Worm (Caenorhabditis elegans) whole organism, L1 larva: ENCODE results near the gene Y48A6B.7.

Experiments used
- C16A3.4 ChIP-seq: fragments of 150-350 bp; optimal IDR thresholded peaks from 2 replicates; lab custom pipeline; 2014; ENCODE audit warnings: missing biosample characterization, missing genetic modification characterization
- C34B4.2 ChIP-seq: sonication (generic microtip); optimal IDR thresholded peaks from 2 replicates; lab custom pipeline; 2017; ENCODE audit warnings: mild to moderate bottlenecking, missing genetic modification characterization, missing compliant biosample characterization
- F16B12.6 ChIP-seq: fragments of 150-350 bp; optimal IDR thresholded peaks from 2 replicates; lab custom pipeline; 2014; ENCODE audit warnings: missing biosample characterization, missing genetic modification characterization
- Y116A8C.19 ChIP-seq: sonication (generic microtip); optimal IDR thresholded peaks from 2 replicates; lab custom pipeline; 2016; ENCODE audit warnings: missing compliant biosample characterization, missing genetic modification characterization, borderline replicate concordance
- aha-1 ChIP-seq: fragments of 150-350 bp; optimal IDR thresholded peaks from 2 replicates; lab custom pipeline; 2014; ENCODE audit warnings: missing biosample characterization, missing genetic modification characterization
- aly-2 ChIP-seq: fragments of 150-350 bp; optimal IDR thresholded peaks from 2 replicates; lab custom pipeline; 2014; ENCODE audit warnings: missing biosample characterization, missing genetic modification characterization
- ama-1 ChIP-seq: fragments of 150-350 bp; optimal IDR thresholded peaks from 2 replicates; lab custom pipeline; 2014
- blmp-1 ChIP-seq: fragments of 150-350 bp; optimal IDR thresholded peaks from 2 replicates; lab custom pipeline; 2014; ENCODE audit warnings: missing biosample characterization, missing genetic modification characterization
- ceh-82 ChIP-seq, 3 experiments: fragments of 150-350 bp in 1 of 3; sonication (generic microtip) in 2 of 3; optimal IDR thresholded peaks; 2 replicates each; lab custom pipeline; 2014 to 2017; ENCODE audit warnings: missing biosample characterization in 3 of 3, missing genetic modification characterization in 3 of 3
- ceh-88 ChIP-seq: fragments of 200-800 bp; sonication (Bioruptor generic); IDR thresholded peaks from 2 replicates; pipeline ENCODE4 v1.3.6; 2022; ENCODE audit warnings: missing genetic modification characterization, missing compliant biosample characterization
- ceh-90 ChIP-seq: sonication (generic microtip); optimal IDR thresholded peaks from 2 replicates; lab custom pipeline; 2016; ENCODE audit warnings: missing genetic modification characterization, missing compliant biosample characterization
- ces-1 ChIP-seq: fragments of 150-350 bp; optimal IDR thresholded peaks from 2 replicates; lab custom pipeline; 2014; ENCODE audit warnings: missing biosample characterization, missing genetic modification reagents, missing genetic modification characterization
- egl-27 ChIP-seq, 2 experiments: fragments of 150-350 bp in 1 of 2; sonication (generic microtip); optimal IDR thresholded peaks; 3 replicates each; lab custom pipeline; 2017 to 2018; ENCODE audit warnings: missing biosample characterization in 2 of 2, missing genetic modification characterization in 2 of 2, missing genetic modification reagents in 2 of 2
- elt-3 ChIP-seq, 6 experiments: fragments of 150-350 bp in 1 of 6; sonication (generic microtip); optimal IDR thresholded peaks; 2 replicates each; lab custom pipeline; 2017 to 2018; ENCODE audit warnings: missing biosample characterization in 6 of 6, missing genetic modification characterization in 6 of 6, inconsistent platforms in 1 of 6
- ets-5 ChIP-seq: fragments of 200-800 bp; sonication (Bioruptor generic); IDR thresholded peaks from 2 replicates; pipeline ENCODE4 v1.3.6; 2022; ENCODE audit warnings: missing genetic modification characterization, missing compliant biosample characterization
- fkh-4 ChIP-seq: sonication (generic microtip); optimal IDR thresholded peaks from 2 replicates; lab custom pipeline; 2016; ENCODE audit warnings: missing compliant biosample characterization, missing genetic modification characterization, borderline replicate concordance
- fkh-8 ChIP-seq: sonication (generic microtip); optimal IDR thresholded peaks from 2 replicates; lab custom pipeline; 2016; ENCODE audit warnings: mild to moderate bottlenecking, missing genetic modification characterization, missing compliant biosample characterization
- fos-1 ChIP-seq: fragments of 150-350 bp; optimal IDR thresholded peaks from 2 replicates; lab custom pipeline; 2014; ENCODE audit warnings: missing biosample characterization, missing genetic modification characterization
- grh-1 ChIP-seq: fragments of 200-800 bp; sonication (Bioruptor generic); IDR thresholded peaks from 2 replicates; pipeline ENCODE4 v1.3.6; 2022; ENCODE audit warnings: missing genetic modification reagents, missing genetic modification characterization, missing compliant biosample characterization
- hlh-4 ChIP-seq: sonication (generic microtip); optimal IDR thresholded peaks from 2 replicates; lab custom pipeline; 2016; ENCODE audit warnings: mild to moderate bottlenecking, missing genetic modification characterization, missing compliant biosample characterization
- hpl-2 ChIP-seq: fragments of 150-350 bp; optimal IDR thresholded peaks from 2 replicates; lab custom pipeline; 2014; ENCODE audit warnings: missing biosample characterization, missing genetic modification reagents, missing genetic modification characterization
- irx-1 ChIP-seq: sonication (generic microtip); optimal IDR thresholded peaks from 2 replicates; lab custom pipeline; 2016; ENCODE audit warnings: missing genetic modification characterization, missing compliant biosample characterization
- jun-1 ChIP-seq: fragments of 150-350 bp; optimal IDR thresholded peaks from 2 replicates; lab custom pipeline; 2014; ENCODE audit warnings: missing biosample characterization, missing genetic modification reagents, missing genetic modification characterization
- lin-13 ChIP-seq: fragments of 150-350 bp; optimal IDR thresholded peaks from 2 replicates; lab custom pipeline; 2014; ENCODE audit warnings: missing biosample characterization, missing genetic modification reagents, missing genetic modification characterization
- lin-14 ChIP-seq: fragments of 200-800 bp; sonication (Bioruptor generic); optimal IDR thresholded peaks from 2 replicates; lab custom pipeline; 2018; ENCODE audit warnings: mild to moderate bottlenecking, missing genetic modification characterization, moderate library complexity, missing compliant biosample characterization
- lin-35 ChIP-seq, 2 experiments: fragments of 150-350 bp; optimal IDR thresholded peaks; 2 replicates each; lab custom pipeline; 2014; ENCODE audit warnings: missing biosample characterization in 2 of 2, missing genetic modification characterization in 2 of 2, missing genetic modification reagents in 2 of 2
- lir-3 ChIP-seq: sonication (generic microtip); optimal IDR thresholded peaks from 2 replicates; lab custom pipeline; 2016; ENCODE audit warnings: mild to moderate bottlenecking, missing genetic modification characterization, moderate library complexity, missing compliant biosample characterization; ENCODE audit not compliant: poor library complexity
- lsy-2 ChIP-seq, 2 experiments: fragments of 150-350 bp; optimal IDR thresholded peaks; 2 replicates each; lab custom pipeline; 2014; ENCODE audit warnings: missing biosample characterization in 2 of 2, missing genetic modification characterization in 2 of 2
- mab-9 ChIP-seq: fragments of 200-800 bp; sonication (Bioruptor generic); IDR thresholded peaks from 2 replicates; pipeline ENCODE4 v1.3.6; 2022; ENCODE audit warnings: missing genetic modification reagents, missing genetic modification characterization, missing compliant biosample characterization
- mep-1 ChIP-seq: fragments of 150-350 bp; optimal IDR thresholded peaks from 2 replicates; lab custom pipeline; 2014; ENCODE audit warnings: missing biosample characterization, missing genetic modification characterization
- nhr-11 ChIP-seq: fragments of 150-350 bp; optimal IDR thresholded peaks from 2 replicates; lab custom pipeline; 2014; ENCODE audit warnings: missing biosample characterization, missing genetic modification characterization
- nhr-12 ChIP-seq: sonication (generic microtip); optimal IDR thresholded peaks from 2 replicates; lab custom pipeline; 2017; ENCODE audit warnings: missing biosample characterization, missing genetic modification characterization
- nhr-19 ChIP-seq: fragments of 200-800 bp; sonication (Bioruptor generic); conservative IDR thresholded peaks from 2 replicates; pipeline ENCODE4 v1.3.6; 2022; ENCODE audit warnings: missing genetic modification characterization, missing compliant biosample characterization
- nhr-237 ChIP-seq: fragments of 150-350 bp; optimal IDR thresholded peaks from 2 replicates; lab custom pipeline; 2014; ENCODE audit warnings: missing biosample characterization, missing genetic modification characterization
- nhr-28 ChIP-seq: fragments of 150-350 bp; optimal IDR thresholded peaks from 2 replicates; lab custom pipeline; 2014; ENCODE audit warnings: missing biosample characterization, missing genetic modification characterization
- nhr-76 ChIP-seq: sonication (generic microtip); optimal IDR thresholded peaks from 2 replicates; lab custom pipeline; 2017; ENCODE audit warnings: missing biosample characterization, missing genetic modification characterization
- nhr-77 ChIP-seq: fragments of 150-350 bp; optimal IDR thresholded peaks from 2 replicates; lab custom pipeline; 2014; ENCODE audit warnings: missing biosample characterization, missing genetic modification characterization
- nhr-85 ChIP-seq: sonication (generic microtip); peaks from one replicate; lab custom pipeline; 2016; ENCODE audit warnings: missing genetic modification characterization, inconsistent platforms, missing compliant biosample characterization
- nhr-90 ChIP-seq: sonication (generic microtip); optimal IDR thresholded peaks from 2 replicates; lab custom pipeline; 2016; ENCODE audit warnings: mild to moderate bottlenecking, missing genetic modification characterization, missing compliant biosample characterization; ENCODE audit not compliant: poor library complexity
- pax-3 ChIP-seq: fragments of 200-800 bp; sonication (Bioruptor generic); optimal IDR thresholded peaks from 2 replicates; lab custom pipeline; 2018; ENCODE audit warnings: mild to moderate bottlenecking, missing genetic modification characterization, moderate library complexity, missing compliant biosample characterization
- pqm-1 ChIP-seq: sonication (generic microtip); optimal IDR thresholded peaks from 3 replicates; lab custom pipeline; 2017; ENCODE audit warnings: missing biosample characterization, missing genetic modification characterization
- rnt-1 ChIP-seq: sonication (generic microtip); optimal IDR thresholded peaks from 2 replicates; lab custom pipeline; 2016; ENCODE audit warnings: mild to moderate bottlenecking, missing genetic modification characterization, moderate library complexity, missing compliant biosample characterization
- skn-1 ChIP-seq: fragments of 150-350 bp; optimal IDR thresholded peaks from 2 replicates; lab custom pipeline; 2014; ENCODE audit warnings: missing biosample characterization, missing genetic modification characterization
- snpc-4 ChIP-seq: fragments of 150-350 bp; optimal IDR thresholded peaks from 2 replicates; lab custom pipeline; 2014; ENCODE audit warnings: missing biosample characterization, missing genetic modification characterization
- sox-4 ChIP-seq: sonication (generic microtip); optimal IDR thresholded peaks from 2 replicates; lab custom pipeline; 2016; ENCODE audit warnings: missing genetic modification characterization, missing compliant biosample characterization
- sptf-1 ChIP-seq: fragments of 150-350 bp; optimal IDR thresholded peaks from 2 replicates; lab custom pipeline; 2014; ENCODE audit warnings: missing biosample characterization, missing genetic modification characterization
- tlp-1 ChIP-seq: fragments of 150-350 bp; optimal IDR thresholded peaks from 2 replicates; lab custom pipeline; 2014; ENCODE audit warnings: missing biosample characterization, missing genetic modification characterization
- unc-30 ChIP-seq: sonication (generic microtip); optimal IDR thresholded peaks from 2 replicates; lab custom pipeline; 2017; ENCODE audit warnings: missing biosample characterization, missing genetic modification characterization
- unc-62 ChIP-seq: fragments of 150-350 bp; optimal IDR thresholded peaks from 2 replicates; lab custom pipeline; 2014; ENCODE audit warnings: missing biosample characterization, missing genetic modification reagents, missing genetic modification characterization
- unc-98 ChIP-seq: fragments of 200-800 bp; sonication (Bioruptor generic); IDR thresholded peaks from 2 replicates; pipeline ENCODE4 v1.3.6; 2022; ENCODE audit warnings: missing genetic modification characterization, missing compliant biosample characterization
- xbp-1 ChIP-seq: sonication (generic microtip); optimal IDR thresholded peaks from 2 replicates; lab custom pipeline; 2016; ENCODE audit warnings: missing genetic modification characterization, missing compliant biosample characterization
- zip-4 ChIP-seq: fragments of 200-800 bp; sonication (Bioruptor generic); optimal IDR thresholded peaks from 2 replicates; lab custom pipeline; 2018; ENCODE audit warnings: mild to moderate bottlenecking, missing genetic modification characterization, moderate library complexity, missing compliant biosample characterization
- ztf-11 ChIP-seq, 2 experiments: sonication (generic microtip); optimal IDR thresholded peaks; 2 replicates each; lab custom pipeline; 2016 to 2017; ENCODE audit warnings: missing genetic modification characterization in 2 of 2, missing biosample characterization in 1 of 2, missing compliant biosample characterization in 1 of 2
- ztf-4 ChIP-seq: fragments of 150-350 bp; optimal IDR thresholded peaks from 2 replicates; lab custom pipeline; 2014; ENCODE audit warnings: missing biosample characterization, missing genetic modification characterization

The Y48A6B.7 gene

ce11 chrIII:11066691-11067090 lies 40.3 kb upstream of the Y48A6B.7 start:
- TF ChIP-seq egl-27 (tag; optimal IDR thresholded peaks at IDR 0.05; lab: Kevin White, UChicago) (no peak), aly-2 (tag; lab: Kevin White, UChicago) (peak; percentile 68), zip-4 (GFP tag; lab: Kevin White, UChicago) (peak; percentile 68), lin-14 (GFP tag; lab: Kevin White, UChicago) (no peak), ceh-90 (tag; lab: Kevin White, UChicago) (no peak), rnt-1 (tag; lab: Kevin White, UChicago) (peak; percentile 95), hpl-2 (GFP tag; lab: Kevin White, UChicago) (peak; percentile 48), unc-98 (GFP tag; lab: Robert Waterston, UW) (peak; percentile 69), fkh-8 (tag; lab: Kevin White, UChicago) (peak; percentile 61), nhr-85 (tag; lab: Kevin White, UChicago) (peak; percentile 90), Y116A8C.19 (tag; lab: Kevin White, UChicago) (no peak), snpc-4 (tag; lab: Kevin White, UChicago) (peak; percentile 68), lir-3 (tag; lab: Kevin White, UChicago) (no peak), jun-1 (tag; lab: Kevin White, UChicago) (peak; percentile 89), lin-13 (GFP tag; lab: Kevin White, UChicago) (peak; percentile 71), nhr-28 (tag; lab: Kevin White, UChicago) (no peak), sox-4 (peak; percentile 50), F16B12.6 (tag; lab: Kevin White, UChicago) (peak; percentile 69), nhr-76 (no peak), irx-1 (peak; percentile 87), ceh-88 (GFP tag; lab: Robert Waterston, UW) (peak; percentile 79), mep-1 (tag; lab: Kevin White, UChicago) (peak; percentile 77), nhr-11 (tag; lab: Kevin White, UChicago) (no peak), unc-62 (GFP tag; lab: Kevin White, UChicago) (no peak), fos-1 (tag; lab: Kevin White, UChicago) (peak; percentile 58), C16A3.4 (tag; lab: Kevin White, UChicago) (peak; percentile 81), nhr-12 (tag; lab: Kevin White, UChicago) (no peak), nhr-77 (peak; percentile 25), lin-35 (GFP tag; optimal IDR thresholded peaks at IDR 0.05; lab: Kevin White, UChicago) (peak; percentile 65 to 86), fkh-4 (peak; percentile 53), skn-1 (tag; lab: Kevin White, UChicago) (peak; percentile 79), nhr-237 (tag; lab: Kevin White, UChicago) (no peak), ceh-82 (tag; optimal IDR thresholded peaks at IDR 0.05; lab: Kevin White, UChicago) (peak; percentile 45 to 68 (median 55)), C34B4.2 (no peak), ets-5 (GFP tag; lab: Robert Waterston, UW) (no peak), xbp-1 (tag; lab: Kevin White, UChicago) (peak; percentile 75), ztf-4 (tag; lab: Kevin White, UChicago) (peak; percentile 29), ama-1 (lab: Kevin White, UChicago) (no peak), hlh-4 (tag; lab: Kevin White, UChicago) (no peak), lsy-2 (tag; optimal IDR thresholded peaks at IDR 0.05; lab: Kevin White, UChicago) (peak; percentile 75 to 84), mab-9 (peak; percentile 85), nhr-19 (GFP tag; lab: Robert Waterston, UW) (peak; percentile 93), pqm-1 (tag; lab: Kevin White, UChicago) (no peak), sptf-1 (tag; lab: Kevin White, UChicago) (no peak), pax-3 (tag; lab: Kevin White, UChicago) (no peak), blmp-1 (tag; lab: Kevin White, UChicago) (no peak), tlp-1 (no peak), unc-30 (tag; lab: Kevin White, UChicago) (no peak), elt-3 (tag; optimal IDR thresholded peaks at IDR 0.05; lab: Kevin White, UChicago) (peak in 3 of 6 experiments; percentile 4 to 76 (median 5)), grh-1 (GFP tag; lab: Robert Waterston, UW) (peak; percentile 61), ztf-11 (tag; optimal IDR thresholded peaks at IDR 0.05; lab: Kevin White, UChicago) (peak in 1 of 2 experiments; percentile 57), nhr-90 (tag; lab: Kevin White, UChicago) (peak; percentile 93), ces-1 (GFP tag; lab: Kevin White, UChicago) (no peak), aha-1 (peak; percentile 39)
